Fruit fly (Drosophila melanogaster) whole organism, adult: ENCODE results near the gene RSG7.

Source experiments
- CG11617 ChIP-seq: fragments of 200-800 bp; sonication (Bioruptor generic); optimal IDR thresholded peaks from 2 replicates; lab custom pipeline; 2017; ENCODE audit warnings: mild to moderate bottlenecking, missing biosample characterization, missing genetic modification reagents, missing genetic modification characterization
- CG12768 ChIP-seq: fragments of 200-800 bp; sonication (Bioruptor generic); optimal IDR thresholded peaks from 2 replicates; lab custom pipeline; 2017; ENCODE audit warnings: missing biosample characterization, missing genetic modification characterization, mild to moderate bottlenecking, moderate library complexity, missing genetic modification reagents
- CG14711 ChIP-seq: fragments of 200-800 bp; sonication (Bioruptor generic); optimal IDR thresholded peaks from 2 replicates; lab custom pipeline; 2018; ENCODE audit warnings: missing biosample characterization, mild to moderate bottlenecking, missing genetic modification characterization, moderate library complexity
- CG1620 ChIP-seq: fragments of 200-800 bp; sonication (Bioruptor generic); optimal IDR thresholded peaks from 2 replicates; lab custom pipeline; 2016; ENCODE audit warnings: missing biosample characterization, missing genetic modification characterization
- CG33017 ChIP-seq: fragments of 200-800 bp; sonication (Bioruptor generic); optimal IDR thresholded peaks from 2 replicates; lab custom pipeline; 2018; ENCODE audit warnings: missing biosample characterization, mild to moderate bottlenecking, missing genetic modification characterization, moderate library complexity
- CG5204 ChIP-seq: fragments of 200-800 bp; sonication (Bioruptor generic); optimal IDR thresholded peaks from 2 replicates; lab custom pipeline; 2016; ENCODE audit warnings: missing biosample characterization, missing genetic modification characterization
- CG7045 ChIP-seq: fragments of 200-800 bp; sonication (Bioruptor generic); optimal IDR thresholded peaks from 2 replicates; lab custom pipeline; 2017; ENCODE audit warnings: missing biosample characterization, mild to moderate bottlenecking, missing genetic modification characterization
- CG7101 ChIP-seq: fragments of 200-800 bp; sonication (Bioruptor generic); optimal IDR thresholded peaks from 2 replicates; lab custom pipeline; 2018; ENCODE audit warnings: missing biosample characterization, mild to moderate bottlenecking, missing genetic modification characterization, moderate library complexity
- Clk ChIP-seq: fragments of 200-800 bp; sonication (Bioruptor generic); optimal IDR thresholded peaks from 2 replicates; lab custom pipeline; 2017; ENCODE audit warnings: missing biosample characterization, missing genetic modification characterization
- Crg-1 ChIP-seq: fragments of 200-800 bp; sonication (Bioruptor generic); optimal IDR thresholded peaks from 2 replicates; lab custom pipeline; 2016; ENCODE audit warnings: missing biosample characterization, missing genetic modification characterization
- Hr96 ChIP-seq: fragments of 200-800 bp; sonication (Bioruptor generic); optimal IDR thresholded peaks from 2 replicates; lab custom pipeline; 2016; ENCODE audit warnings: missing biosample characterization, missing genetic modification characterization
- Mnt ChIP-seq: fragments of 200-800 bp; sonication (Bioruptor generic); optimal IDR thresholded peaks from 2 replicates; lab custom pipeline; 2016; ENCODE audit warnings: missing biosample characterization, mild to moderate bottlenecking, missing genetic modification characterization
- bab1 ChIP-seq: fragments of 200-800 bp; sonication (Bioruptor generic); optimal IDR thresholded peaks from 3 replicates; lab custom pipeline; 2019; ENCODE audit warnings: missing biosample characterization, mild to moderate bottlenecking, missing genetic modification characterization, moderate library complexity
- cic ChIP-seq: fragments of 200-800 bp; sonication (Bioruptor generic); optimal IDR thresholded peaks from 2 replicates; lab custom pipeline; 2017; ENCODE audit warnings: missing biosample characterization, mild to moderate bottlenecking, missing genetic modification characterization, moderate library complexity
- cnc ChIP-seq, 2 experiments: fragments of >200 bp; optimal IDR thresholded peaks; 2 replicates each; lab custom pipeline; 2017
- kay ChIP-seq: fragments of 200-800 bp; sonication (Bioruptor generic); peaks from one replicate; lab custom pipeline; 2016; ENCODE audit warnings: missing biosample characterization, missing genetic modification characterization, borderline replicate concordance
- ovo ChIP-seq: fragments of 200-800 bp; sonication (Bioruptor generic); optimal IDR thresholded peaks from 2 replicates; lab custom pipeline; 2016; ENCODE audit warnings: missing biosample characterization, missing genetic modification characterization
- pad ChIP-seq: fragments of 200-800 bp; sonication (Bioruptor generic); optimal IDR thresholded peaks from 3 replicates; lab custom pipeline; 2017; ENCODE audit warnings: missing biosample characterization, missing genetic modification characterization, mild to moderate bottlenecking, moderate library complexity, missing genetic modification reagents
- tj ChIP-seq: fragments of 200-800 bp; sonication (Bioruptor generic); optimal IDR thresholded peaks from 3 replicates; lab custom pipeline; 2017; ENCODE audit warnings: missing biosample characterization, mild to moderate bottlenecking, missing genetic modification characterization, moderate library complexity
- toe ChIP-seq: fragments of 200-800 bp; sonication (Bioruptor generic); optimal IDR thresholded peaks from 2 replicates; lab custom pipeline; 2016; ENCODE audit warnings: missing biosample characterization, missing genetic modification characterization

The RSG7 gene

DNA sequence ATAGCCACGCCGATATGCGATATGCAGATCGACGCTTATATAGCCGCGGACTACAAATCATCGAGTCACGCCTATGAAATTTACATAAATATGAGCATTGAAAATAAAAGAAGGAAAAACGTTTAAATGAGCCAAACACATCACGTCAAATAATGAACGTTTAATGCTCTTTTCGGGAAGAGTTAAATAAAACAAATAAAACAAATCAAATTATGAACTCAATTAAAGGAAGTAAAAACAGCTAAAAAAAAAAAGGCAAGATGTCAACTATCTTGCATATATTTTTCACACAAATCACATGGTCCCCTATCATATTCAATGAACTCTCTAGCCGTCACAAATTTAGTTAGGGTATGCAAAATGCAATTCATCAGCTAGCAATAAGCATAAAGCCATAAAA, 23.4 kb upstream of the RSG7 start:
- TF ChIP-seq CG1620 = no peak
- TF ChIP-seq tj (GFP tag; lab: Kevin White, UChicago) = no peak
- no peak for TF ChIP-seq CG11617
- TF ChIP-seq Clk (GFP tag; lab: Kevin White, UChicago) = no peak
- no peak for TF ChIP-seq cnc (optimal IDR thresholded peaks at IDR 0.05; lab: Kevin White, UChicago)
- TF ChIP-seq CG14711 (tag; lab: Kevin White, UChicago) = no peak
- no peak for TF ChIP-seq bab1 (GFP tag; lab: Kevin White, UChicago)
- TF ChIP-seq Crg-1 = no peak
- no peak for TF ChIP-seq CG33017
- no peak for TF ChIP-seq Hr96 (GFP tag; lab: Kevin White, UChicago)
- no peak for TF ChIP-seq Mnt (GFP tag; lab: Kevin White, UChicago)
- TF ChIP-seq cic = no peak
- no peak for TF ChIP-seq toe (GFP tag; lab: Kevin White, UChicago)
- TF ChIP-seq CG5204 (GFP tag; lab: Kevin White, UChicago) = no peak
- no peak for TF ChIP-seq CG7045

dm6 chrX:16859732-16860131, 15.5 kb upstream of the RSG7 start:
- TF ChIP-seq Clk (GFP tag; lab: Kevin White, UChicago) (no peak), CG7101 (tag; lab: Kevin White, UChicago) (no peak), CG33017 (no peak), CG1620 (no peak), tj (GFP tag; lab: Kevin White, UChicago) (no peak)

dm6 chrX:16854746-16855145, 10.5 kb upstream of the RSG7 start:
- TF ChIP-seq toe (GFP tag; lab: Kevin White, UChicago) (no peak), CG7045 (no peak), pad (GFP tag; lab: Kevin White, UChicago) (no peak), CG14711 (tag; lab: Kevin White, UChicago) (peak; percentile 6), kay (GFP tag; lab: Kevin White, UChicago) (no peak), cic (no peak), CG11617 (no peak), Crg-1 (no peak), cnc (optimal IDR thresholded peaks at IDR 0.05; lab: Kevin White, UChicago) (no peak), Clk (GFP tag; lab: Kevin White, UChicago) (no peak), Mnt (GFP tag; lab: Kevin White, UChicago) (no peak), CG7101 (tag; lab: Kevin White, UChicago) (peak; percentile 22), CG5204 (GFP tag; lab: Kevin White, UChicago) (no peak), Hr96 (GFP tag; lab: Kevin White, UChicago) (no peak), ovo (GFP tag; lab: Kevin White, UChicago) (no peak), CG12768 (no peak), CG1620 (no peak), bab1 (GFP tag; lab: Kevin White, UChicago) (peak; percentile 59), CG33017 (no peak), tj (GFP tag; lab: Kevin White, UChicago) (no peak)

dm6 chrX:16849517-16849916, 5.3 kb upstream of the RSG7 start:
- TF ChIP-seq cic (no peak), CG33017 (no peak), Hr96 (GFP tag; lab: Kevin White, UChicago) (no peak), CG5204 (GFP tag; lab: Kevin White, UChicago) (no peak), cnc (optimal IDR thresholded peaks at IDR 0.05; lab: Kevin White, UChicago) (no peak), toe (GFP tag; lab: Kevin White, UChicago) (no peak), Mnt (GFP tag; lab: Kevin White, UChicago) (no peak), CG14711 (tag; lab: Kevin White, UChicago) (no peak), tj (GFP tag; lab: Kevin White, UChicago) (no peak), Crg-1 (no peak), CG12768 (no peak), Clk (GFP tag; lab: Kevin White, UChicago) (no peak), ovo (GFP tag; lab: Kevin White, UChicago) (no peak), CG7045 (no peak), bab1 (GFP tag; lab: Kevin White, UChicago) (no peak), pad (GFP tag; lab: Kevin White, UChicago) (no peak), CG11617 (no peak), kay (GFP tag; lab: Kevin White, UChicago) (no peak), CG1620 (no peak)

dm6 chrX:16848978-16849377, 4.7 kb upstream of the RSG7 start:
- TF ChIP-seq ovo (GFP tag; lab: Kevin White, UChicago) (no peak), CG33017 (no peak), bab1 (GFP tag; lab: Kevin White, UChicago) (no peak), Clk (GFP tag; lab: Kevin White, UChicago) (no peak), toe (GFP tag; lab: Kevin White, UChicago) (no peak), CG7045 (no peak), CG1620 (no peak), CG14711 (tag; lab: Kevin White, UChicago) (no peak), CG5204 (GFP tag; lab: Kevin White, UChicago) (no peak), tj (GFP tag; lab: Kevin White, UChicago) (no peak), CG7101 (tag; lab: Kevin White, UChicago) (no peak), cic (no peak), Hr96 (GFP tag; lab: Kevin White, UChicago) (no peak), kay (GFP tag; lab: Kevin White, UChicago) (no peak), CG12768 (no peak)

DNA sequence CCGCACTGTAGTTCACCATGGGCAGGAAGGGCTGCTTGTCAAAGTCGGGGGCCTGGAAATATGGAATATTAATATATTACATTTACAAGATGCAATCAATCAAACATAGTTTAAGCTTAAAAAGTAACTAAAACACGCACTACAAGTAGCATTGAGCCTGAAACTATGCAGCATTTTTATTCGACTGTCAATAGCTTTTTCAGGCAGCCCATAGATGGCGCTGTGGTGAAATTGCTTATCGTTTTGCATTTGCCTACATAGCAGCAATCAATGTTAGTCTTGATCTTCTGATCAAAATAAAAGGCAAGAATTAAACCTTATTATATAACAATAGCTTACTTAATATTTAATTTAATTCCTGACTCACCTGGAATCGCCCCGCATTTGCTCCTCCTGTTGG, 2.3 kb upstream of the RSG7 start:
- TF ChIP-seq CG33017 (no peak), bab1 (GFP tag; lab: Kevin White, UChicago) (no peak), kay (GFP tag; lab: Kevin White, UChicago) (no peak), CG11617 (no peak), Hr96 (GFP tag; lab: Kevin White, UChicago) (no peak), Clk (GFP tag; lab: Kevin White, UChicago) (no peak), pad (GFP tag; lab: Kevin White, UChicago) (no peak), CG14711 (tag; lab: Kevin White, UChicago) (no peak), toe (GFP tag; lab: Kevin White, UChicago) (no peak), CG1620 (no peak), CG5204 (GFP tag; lab: Kevin White, UChicago) (no peak), CG7045 (no peak), CG12768 (no peak)
